Fruit fly (Drosophila melanogaster) whole organism, embryonic: ENCODE measurements around the gene TM9SF3.

Source experiments
- Ada2b ChIP-seq: fragments of 200-800 bp; sonication (Bioruptor generic); IDR thresholded peaks from 2 replicates; pipeline ENCODE4 v1.3.6; 2022; ENCODE audit warnings: missing biosample characterization, missing genetic modification characterization
- CG10209 ChIP-seq: fragments of 200-800 bp; sonication (Bioruptor generic); optimal IDR thresholded peaks from 3 replicates; lab custom pipeline; 2017; ENCODE audit warnings: missing biosample characterization, mild to moderate bottlenecking, missing genetic modification characterization, missing genetic modification reagents
- CG10979 ChIP-seq: fragments of 200-800 bp; sonication (Bioruptor generic); optimal IDR thresholded peaks from 2 replicates; lab custom pipeline; 2018; ENCODE audit warnings: missing biosample characterization, mild to moderate bottlenecking, missing genetic modification characterization, moderate library complexity
- CG11504 ChIP-seq: fragments of 200-800 bp; sonication (Bioruptor generic); optimal IDR thresholded peaks from 3 replicates; lab custom pipeline; 2019; ENCODE audit warnings: missing biosample characterization, mild to moderate bottlenecking, missing genetic modification characterization, moderate library complexity
- CG14710 ChIP-seq: fragments of 200-800 bp; sonication (Bioruptor generic); optimal IDR thresholded peaks from 3 replicates; lab custom pipeline; 2019; ENCODE audit warnings: missing biosample characterization, mild to moderate bottlenecking, missing genetic modification characterization, moderate library complexity
- CG17361 ChIP-seq: fragments of 200-800 bp; sonication (Bioruptor generic); IDR thresholded peaks from 3 replicates; pipeline ENCODE4 v1.3.6; 2022; ENCODE audit warnings: missing biosample characterization, missing genetic modification characterization
- CG17385 ChIP-seq: fragments of 200-800 bp; sonication (Bioruptor generic); optimal IDR thresholded peaks from 3 replicates; lab custom pipeline; 2018; ENCODE audit warnings: missing biosample characterization, mild to moderate bottlenecking, missing genetic modification characterization
- CG1792 ChIP-seq: fragments of 200-800 bp; sonication (Bioruptor generic); optimal IDR thresholded peaks from 2 replicates; lab custom pipeline; 2016; ENCODE audit warnings: missing biosample characterization, missing genetic modification characterization
- CG18262 ChIP-seq: fragments of 200-800 bp; optimal IDR thresholded peaks from 3 replicates; lab custom pipeline; 2019; ENCODE audit warnings: missing biosample characterization, mild to moderate bottlenecking, missing genetic modification characterization, moderate library complexity
- CG2678 ChIP-seq: fragments of 200-800 bp; sonication (Bioruptor generic); optimal IDR thresholded peaks from 3 replicates; lab custom pipeline; 2019; ENCODE audit warnings: missing biosample characterization, mild to moderate bottlenecking, missing genetic modification characterization, moderate library complexity
- CG2889 ChIP-seq: fragments of 200-800 bp; sonication (Bioruptor generic); IDR thresholded peaks from 3 replicates; pipeline ENCODE4 v1.3.6; 2022; ENCODE audit warnings: missing biosample characterization, missing genetic modification characterization
- CG33213 ChIP-seq: fragments of 200-800 bp; sonication (Bioruptor generic); optimal IDR thresholded peaks from 3 replicates; lab custom pipeline; 2016; ENCODE audit warnings: missing biosample characterization, missing genetic modification characterization
- CG33557 ChIP-seq: fragments of 200-800 bp; sonication (Bioruptor generic); optimal IDR thresholded peaks from 2 replicates; lab custom pipeline; 2019; ENCODE audit warnings: missing biosample characterization, mild to moderate bottlenecking, missing genetic modification characterization, moderate library complexity
- CG34422 ChIP-seq: fragments of 200-800 bp; sonication (Bioruptor generic); IDR thresholded peaks from 3 replicates; pipeline ENCODE4 v1.3.6; 2022; ENCODE audit warnings: missing biosample characterization, missing genetic modification characterization
- CG4424 ChIP-seq: fragments of 200-800 bp; sonication (Bioruptor generic); optimal IDR thresholded peaks from 3 replicates; lab custom pipeline; 2016; ENCODE audit warnings: missing biosample characterization, missing genetic modification characterization
- CG6813 ChIP-seq: fragments of 200-800 bp; sonication (Bioruptor generic); optimal IDR thresholded peaks from 2 replicates; lab custom pipeline; 2017; ENCODE audit warnings: missing biosample characterization, missing genetic modification characterization, mild to moderate bottlenecking, moderate library complexity, missing genetic modification reagents
- CG7963 ChIP-seq: fragments of 200-800 bp; sonication (Bioruptor generic); IDR thresholded peaks from 3 replicates; pipeline ENCODE4 v1.3.6; 2022; ENCODE audit warnings: missing biosample characterization, missing genetic modification characterization; ENCODE audit not compliant: partially characterized antibody
- CG8388 ChIP-seq: fragments of 200-800 bp; sonication (Bioruptor generic); optimal IDR thresholded peaks from 2 replicates; lab custom pipeline; 2019; ENCODE audit warnings: missing biosample characterization, mild to moderate bottlenecking, missing genetic modification characterization, moderate library complexity
- HLH3B ChIP-seq: fragments of 200-800 bp; sonication (Bioruptor generic); IDR thresholded peaks from 2 replicates; pipeline ENCODE4 v1.3.6; 2022; ENCODE audit warnings: missing biosample characterization, missing genetic modification characterization
- Hr78 ChIP-seq, 2 experiments: fragments of 200-800 bp in 1 of 2; fragments of >200 bp in 1 of 2; sonication (Bioruptor generic) in 1 of 2; optimal IDR thresholded peaks; 2 replicates each; lab custom pipeline; 2017 to 2019; ENCODE audit warnings: missing biosample characterization in 2 of 2, missing genetic modification characterization in 2 of 2, mild to moderate bottlenecking in 1 of 2, moderate library complexity in 1 of 2
- Poxn ChIP-seq: fragments of 200-800 bp; sonication (Bioruptor generic); IDR thresholded peaks from 2 replicates; pipeline ENCODE4 v1.3.6; 2022; ENCODE audit warnings: missing biosample characterization, missing genetic modification characterization
- Ptx1 ChIP-seq: fragments of 200-800 bp; sonication (Bioruptor generic); IDR thresholded peaks from 2 replicates; pipeline ENCODE4 v1.3.6; 2022; ENCODE audit warnings: missing biosample characterization, missing genetic modification characterization
- Sry-β ChIP-seq: fragments of 200-800 bp; sonication (Bioruptor generic); optimal IDR thresholded peaks from 2 replicates; lab custom pipeline; 2018; ENCODE audit warnings: missing biosample characterization, mild to moderate bottlenecking, missing genetic modification characterization, moderate library complexity
- Taf1 ChIP-seq: fragments of 200-800 bp; sonication (Bioruptor generic); IDR thresholded peaks from 2 replicates; pipeline ENCODE4 v1.3.6; 2022; ENCODE audit warnings: missing biosample characterization, missing genetic modification characterization
- Trl ChIP-seq, 3 experiments: fragments of >200 bp in 2 of 3; fragments of 200-800 bp in 1 of 3; sonication (Bioruptor generic) in 1 of 3; optimal IDR thresholded peaks; 2 replicates in 1 of 3; 3 replicates in 2 of 3; lab custom pipeline; 2016 to 2017; ENCODE audit warnings: missing biosample characterization in 1 of 3, missing genetic modification characterization in 1 of 3
- ap ChIP-seq: fragments of 200-800 bp; sonication (Bioruptor generic); IDR thresholded peaks from 2 replicates; pipeline ENCODE4 v1.3.6; 2022; ENCODE audit warnings: missing biosample characterization, missing genetic modification characterization
- cato ChIP-seq: fragments of 200-800 bp; sonication (Bioruptor generic); optimal IDR thresholded peaks from 2 replicates; lab custom pipeline; 2016; ENCODE audit warnings: missing biosample characterization, missing genetic modification characterization, borderline replicate concordance
- ci ChIP-seq: fragments of 200-800 bp; sonication (Bioruptor generic); IDR thresholded peaks from 3 replicates; pipeline ENCODE4 v1.3.6; 2022; ENCODE audit warnings: missing biosample characterization, missing genetic modification characterization
- dmrt11E ChIP-seq: fragments of 200-800 bp; sonication (Bioruptor generic); optimal IDR thresholded peaks from 3 replicates; lab custom pipeline; 2018; ENCODE audit warnings: missing biosample characterization, mild to moderate bottlenecking, missing genetic modification characterization, moderate library complexity
- ems ChIP-seq: fragments of 200-800 bp; sonication (Bioruptor generic); optimal IDR thresholded peaks from 3 replicates; lab custom pipeline; 2016; ENCODE audit warnings: missing biosample characterization, missing genetic modification characterization
- gem ChIP-seq: fragments of 200-800 bp; sonication (Bioruptor generic); optimal IDR thresholded peaks from 2 replicates; lab custom pipeline; 2019; ENCODE audit warnings: missing biosample characterization, mild to moderate bottlenecking, missing genetic modification characterization, moderate library complexity
- hkb ChIP-seq, 2 experiments: fragments of 200-800 bp in 1 of 2; fragments of >200 bp in 1 of 2; sonication (Bioruptor generic) in 1 of 2; IDR thresholded peaks in 1 of 2; optimal IDR thresholded peaks in 1 of 2; 2 replicates each; pipeline versions ENCODE4 v1.3.6 to Lab custom; 2017 to 2022; ENCODE audit warnings: missing biosample characterization in 1 of 2, missing genetic modification characterization in 1 of 2
- lov ChIP-seq, 2 experiments: fragments of 200-800 bp in 1 of 2; fragments of >200 bp in 1 of 2; sonication (Bioruptor generic) in 1 of 2; IDR thresholded peaks in 1 of 2; optimal IDR thresholded peaks in 1 of 2; 2 replicates in 1 of 2; 3 replicates in 1 of 2; pipeline versions ENCODE4 v1.3.6 to Lab custom; 2017 to 2022; ENCODE audit warnings: missing biosample characterization in 1 of 2, missing genetic modification characterization in 1 of 2
- onecut ChIP-seq: fragments of 200-800 bp; sonication (Bioruptor generic); IDR thresholded peaks from 2 replicates; pipeline ENCODE4 v1.3.6; 2022; ENCODE audit warnings: missing biosample characterization, missing genetic modification characterization
- pb ChIP-seq: fragments of 200-800 bp; sonication (Bioruptor generic); optimal IDR thresholded peaks from 3 replicates; lab custom pipeline; 2016; ENCODE audit warnings: missing biosample characterization, missing genetic modification characterization
- phol ChIP-seq: fragments of 200-800 bp; sonication (Bioruptor generic); optimal IDR thresholded peaks from 3 replicates; lab custom pipeline; 2018; ENCODE audit warnings: missing biosample characterization, mild to moderate bottlenecking, missing genetic modification characterization, moderate library complexity
- prd ChIP-seq, 3 experiments: fragments of >200 bp in 2 of 3; fragments of 200-800 bp in 1 of 3; sonication (Bioruptor generic) in 1 of 3; optimal IDR thresholded peaks in 2 of 3; IDR thresholded peaks in 1 of 3; 2 replicates in 2 of 3; 3 replicates in 1 of 3; pipeline versions ENCODE4 v1.3.6 to Lab custom; 2017 to 2022; ENCODE audit warnings: missing biosample characterization in 1 of 3, missing genetic modification characterization in 1 of 3
- pum ChIP-seq: fragments of 200-800 bp; sonication (Bioruptor generic); optimal IDR thresholded peaks from 2 replicates; lab custom pipeline; 2016; ENCODE audit warnings: missing biosample characterization, missing genetic modification characterization
- row ChIP-seq: fragments of 200-800 bp; sonication (Bioruptor generic); IDR thresholded peaks from 3 replicates; pipeline ENCODE4 v1.3.6; 2022; ENCODE audit warnings: missing biosample characterization, missing genetic modification characterization
- sens ChIP-seq: fragments of 200-800 bp; sonication (Bioruptor generic); peaks from one replicate; lab custom pipeline; 2016; ENCODE audit warnings: missing biosample characterization, missing genetic modification characterization
- sisA ChIP-seq: fragments of 200-800 bp; sonication (Bioruptor generic); IDR thresholded peaks from 2 replicates; pipeline ENCODE4 v1.3.6; 2022; ENCODE audit warnings: missing biosample characterization, missing genetic modification characterization
- slp2 ChIP-seq: fragments of 200-800 bp; sonication (Bioruptor generic); optimal IDR thresholded peaks from 2 replicates; lab custom pipeline; 2016; ENCODE audit warnings: missing biosample characterization, missing genetic modification characterization
- so ChIP-seq: fragments of 200-800 bp; sonication (Bioruptor generic); IDR thresholded peaks from 3 replicates; pipeline ENCODE4 v1.3.6; 2022; ENCODE audit warnings: missing biosample characterization, missing genetic modification characterization
- tgo ChIP-seq: fragments of 200-800 bp; sonication (Bioruptor generic); IDR thresholded peaks from 3 replicates; pipeline ENCODE4 v1.3.6; 2022; ENCODE audit warnings: missing biosample characterization, missing genetic modification characterization
- trem ChIP-seq: fragments of 200-800 bp; optimal IDR thresholded peaks from 3 replicates; lab custom pipeline; 2019; ENCODE audit warnings: missing biosample characterization, mild to moderate bottlenecking, missing genetic modification characterization, moderate library complexity
- unpg ChIP-seq: fragments of 200-800 bp; sonication (Bioruptor generic); optimal IDR thresholded peaks from 3 replicates; lab custom pipeline; 2018; ENCODE audit warnings: missing biosample characterization, mild to moderate bottlenecking, missing genetic modification characterization, moderate library complexity
- zfh1 ChIP-seq: fragments of 200-800 bp; sonication (Bioruptor generic); IDR thresholded peaks from 3 replicates; pipeline ENCODE4 v1.3.6; 2022; ENCODE audit warnings: missing biosample characterization, missing genetic modification characterization

Gene TM9SF3

dm6 chr3L:5609493-5609892 lies 5.7 kb upstream of the TM9SF3 start (continued):
- TF ChIP-seq HLH3B (GFP tag; lab: Robert Waterston, UW), result 0 out of 2 replicates have a peak, but pooled peaks have one; percentile 21
- TF ChIP-seq Ada2b, result 0 out of 2 replicates have a peak, but pooled peaks have one; percentile 44
- TF ChIP-seq unpg (GFP tag; lab: Kevin White, UChicago), result peak; percentile 39
- peak; percentile 31 for TF ChIP-seq CG2678 (tag; lab: Kevin White, UChicago)
- 0 out of 3 replicates have a peak, but pooled peaks have one; percentile 11 for TF ChIP-seq CG17361 (GFP tag; lab: Robert Waterston, UW)
- TF ChIP-seq CG6813 (GFP tag; lab: Kevin White, UChicago), result no peak
- TF ChIP-seq CG10979 (tag; lab: Kevin White, UChicago), result peak; percentile 43
- no peak for TF ChIP-seq prd (optimal IDR thresholded peaks at IDR 0.05; lab: Kevin White, UChicago)
- peak; percentile 19; the same call in 1 of the 3 replicates for TF ChIP-seq prd (GFP tag; IDR thresholded peaks at IDR 0.05; lab: Robert Waterston, UW)
- peak; percentile 16 for TF ChIP-seq dmrt11E (tag; lab: Kevin White, UChicago)
- no peak for TF ChIP-seq Poxn (GFP tag; lab: Robert Waterston, UW)
- peak; percentile 47 for TF ChIP-seq phol (tag; lab: Kevin White, UChicago)
- peak; percentile 6 for TF ChIP-seq CG17385
- TF ChIP-seq Ptx1 (GFP tag; lab: Robert Waterston, UW), result 0 out of 2 replicates have a peak, but pooled peaks have one; percentile 24
- TF ChIP-seq row, result 0 out of 3 replicates have a peak, but pooled peaks have one; percentile 9
- peak; percentile 64 for TF ChIP-seq gem (tag; lab: Kevin White, UChicago)
- 0 out of 3 replicates have a peak, but pooled peaks have one; percentile 22 for TF ChIP-seq CG34422 (GFP tag; lab: Robert Waterston, UW)
- peak; percentile 14 for TF ChIP-seq CG8388
- TF ChIP-seq cato, result no peak
- 0 out of 3 replicates have a peak, but pooled peaks have one; percentile 39 for TF ChIP-seq zfh1 (GFP tag; lab: Robert Waterston, UW)
- TF ChIP-seq trem (tag; lab: Kevin White, UChicago), result peak; percentile 5
- TF ChIP-seq ems, result no peak
- TF ChIP-seq CG4424 (GFP tag; lab: Kevin White, UChicago), result peak; percentile 4
- TF ChIP-seq CG2889 (GFP tag; lab: Robert Waterston, UW), result 0 out of 3 replicates have a peak, but pooled peaks have one; percentile 15
- peak; percentile 23; the same call in 1 of the 3 replicates for TF ChIP-seq tgo (GFP tag; lab: Robert Waterston, UW)
- no peak for TF ChIP-seq Hr78 (GFP tag; optimal IDR thresholded peaks at IDR 0.05; lab: Kevin White, UChicago)
- TF ChIP-seq sisA, result peak; percentile 22; the same call in 1 of the 2 replicates
- TF ChIP-seq CG14710 (tag; lab: Kevin White, UChicago), result peak; percentile 10
- no peak for TF ChIP-seq CG10209
- TF ChIP-seq sens (GFP tag; lab: Kevin White, UChicago), result peak; percentile 49
- TF ChIP-seq ci (GFP tag; lab: Robert Waterston, UW), result peak; percentile 32; the same call in 1 of the 3 replicates
- TF ChIP-seq so, result peak; percentile 44; the same call in 1 of the 3 replicates
- TF ChIP-seq CG18262 (tag; lab: Kevin White, UChicago), result peak; percentile 24
- TF ChIP-seq hkb (optimal IDR thresholded peaks at IDR 0.05; lab: Kevin White, UChicago), result no peak
- TF ChIP-seq hkb (GFP tag; IDR thresholded peaks at IDR 0.05; lab: Robert Waterston, UW), result peak; percentile 41; the same call in 1 of the 2 replicates
- no peak for TF ChIP-seq CG7963 (GFP tag; lab: Robert Waterston, UW)

- no peak for TF ChIP-seq CG1792 (GFP tag; lab: Kevin White, UChicago)
- no peak for TF ChIP-seq prd (optimal IDR thresholded peaks at IDR 0.05; lab: Kevin White, UChicago)
- no peak for TF ChIP-seq prd (GFP tag; IDR thresholded peaks at IDR 0.05; lab: Robert Waterston, UW)
- no peak for TF ChIP-seq Sry-β (GFP tag; lab: Kevin White, UChicago)
- TF ChIP-seq ap (GFP tag; lab: Robert Waterston, UW), result no peak
- no peak for TF ChIP-seq pb (GFP tag; lab: Kevin White, UChicago)
- TF ChIP-seq lov (optimal IDR thresholded peaks at IDR 0.05; lab: Kevin White, UChicago), result no peak
- TF ChIP-seq lov (GFP tag; IDR thresholded peaks at IDR 0.05; lab: Robert Waterston, UW), result 0 out of 3 replicates have a peak, but pooled peaks have one; percentile 29
- no peak for TF ChIP-seq pum (GFP tag; lab: Kevin White, UChicago)
- TF ChIP-seq CG33213, result no peak
- no peak for TF ChIP-seq Taf1 (GFP tag; lab: Robert Waterston, UW)
- TF ChIP-seq Trl (optimal IDR thresholded peaks at IDR 0.05; lab: Kevin White, UChicago), result peak in 1 of 2 experiments; percentile 27
- TF ChIP-seq Trl (GFP tag; optimal IDR thresholded peaks at IDR 0.05; lab: Kevin White, UChicago), result no peak
- TF ChIP-seq onecut (GFP tag; lab: Robert Waterston, UW), result no peak
- TF ChIP-seq CG33557 (GFP tag; lab: Kevin White, UChicago), result peak; percentile 4
- TF ChIP-seq slp2 (GFP tag; lab: Kevin White, UChicago), result no peak
- TF ChIP-seq CG11504, result no peak
Measured at dm6 chr3L:5608786-5609370, 5.1 kb upstream of the TM9SF3 start.
